Worm (Caenorhabditis elegans): ENCODE data around the gene F33G12.6.
A peak's percentile ranks its signal among the peaks of the same experiment; 100 is the strongest.

The F33G12.6 gene

DNA sequence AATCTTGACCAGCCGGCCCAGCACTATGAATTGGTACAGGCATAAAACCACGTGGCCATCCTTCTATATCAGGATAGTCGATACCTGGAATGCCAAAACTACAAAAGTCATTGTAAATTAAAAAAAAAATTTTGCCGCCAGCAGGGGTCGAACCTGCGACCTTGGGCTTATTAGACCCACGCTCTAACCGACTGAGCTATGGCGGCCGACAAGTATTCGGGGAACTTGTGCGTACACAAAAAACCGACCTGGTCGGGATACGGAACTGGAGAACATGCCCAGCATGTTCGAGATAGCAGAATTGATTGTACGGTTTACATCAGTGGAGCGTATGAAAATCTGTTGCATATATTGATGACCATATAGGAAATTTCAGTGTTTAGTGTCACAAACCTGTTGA lies 7.6 kb downstream of the F33G12.6 start (continued):
- no peak for TF ChIP-seq sox-4 (tag; optimal IDR thresholded peaks at IDR 0.05)
- no peak for TF ChIP-seq fkh-4 (tag; optimal IDR thresholded peaks at IDR 0.05; ENCODE audit: borderline replicate concordance)
- peak; percentile 38 for TF ChIP-seq unc-130 (tag; optimal IDR thresholded peaks at IDR 0.05)
- TF ChIP-seq nhr-20 (tag; optimal IDR thresholded peaks at IDR 0.05) = peak; percentile 76
- peak; percentile 52 for TF ChIP-seq dsc-1 (tag; optimal IDR thresholded peaks at IDR 0.05)
- TF ChIP-seq skn-1 (tag; optimal IDR thresholded peaks at IDR 0.05) = peak; percentile 43
- TF ChIP-seq swsn-7 (tag; optimal IDR thresholded peaks at IDR 0.05) = peak; percentile 59
- TF ChIP-seq zip-4 (GFP tag; optimal IDR thresholded peaks at IDR 0.05) = peak; percentile 32
- peak; percentile 89 for TF ChIP-seq elt-2 (tag; optimal IDR thresholded peaks at IDR 0.05)
- TF ChIP-seq nhr-11 (tag; optimal IDR thresholded peaks at IDR 0.05) = no peak
- peak; percentile 49 for TF ChIP-seq xbp-1 (tag; optimal IDR thresholded peaks at IDR 0.05)

- TF ChIP-seq tbx-2 (tag; optimal IDR thresholded peaks at IDR 0.05) = no peak
- TF ChIP-seq unc-30 (tag; optimal IDR thresholded peaks at IDR 0.05) = no peak
- TF ChIP-seq efl-3 (GFP tag; optimal IDR thresholded peaks at IDR 0.05) = no peak
- no peak for TF ChIP-seq nhr-47 (tag; optimal IDR thresholded peaks at IDR 0.05)
- TF ChIP-seq nhr-90 (tag; optimal IDR thresholded peaks at IDR 0.05; ENCODE audit: poor library complexity) = no peak
- TF ChIP-seq Y116A8C.19 (tag; optimal IDR thresholded peaks at IDR 0.05; ENCODE audit: borderline replicate concordance) = no peak
- TF ChIP-seq hlh-17 (GFP tag; optimal IDR thresholded peaks at IDR 0.05; ENCODE audit: borderline replicate concordance) = no peak
- no peak for TF ChIP-seq lin-15B (tag; optimal IDR thresholded peaks at IDR 0.05)
- no peak for TF ChIP-seq unc-86 (tag; optimal IDR thresholded peaks at IDR 0.05)
- TF ChIP-seq ceh-82 (tag; optimal IDR thresholded peaks at IDR 0.05) = no peak
- TF ChIP-seq hlh-4 (tag; optimal IDR thresholded peaks at IDR 0.05) = no peak
Measured at ce11 chrII:5058036-5058435, 8.3 kb downstream of the F33G12.6 start, which contains the start of gene C27A2.12. Gene C27A2.12, minus strand, starts transcription at chrII:5058136.

DNA sequence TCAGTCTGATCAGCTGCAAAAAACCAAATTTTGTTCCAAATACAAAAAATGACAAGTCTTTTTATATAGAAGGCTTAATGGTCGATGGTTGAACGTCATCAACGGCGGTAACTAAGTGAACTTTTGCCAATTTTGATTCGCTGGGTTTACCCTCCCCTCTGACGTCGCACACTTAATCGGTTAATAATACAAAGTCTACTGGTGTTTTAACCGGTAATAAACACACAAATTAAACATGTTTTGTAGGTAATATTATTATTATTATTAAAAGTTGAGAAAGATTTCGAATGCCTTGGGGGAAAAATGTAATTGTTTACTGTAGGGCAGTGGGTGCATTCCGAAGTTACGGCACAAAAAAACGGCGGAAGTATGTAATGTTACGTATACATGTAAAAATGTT lies 11.0 kb downstream of the F33G12.6 start, which contains the start of gene pho-12:
Gene pho-12, minus strand, starts transcription at position 101 of the 400 bp plus-strand sequence.
- TF ChIP-seq jun-1 (tag; optimal IDR thresholded peaks at IDR 0.05) (no peak), C16A3.4 (tag; optimal IDR thresholded peaks at IDR 0.05) (no peak), nhr-28 (tag; optimal IDR thresholded peaks at IDR 0.05) (no peak), nhr-71 (tag; optimal IDR thresholded peaks at IDR 0.05) (no peak), aha-1 (tag; optimal IDR thresholded peaks at IDR 0.05) (no peak), egl-27 (tag; optimal IDR thresholded peaks at IDR 0.05) (no peak)

- TF ChIP-seq unc-62 (GFP tag; optimal IDR thresholded peaks at IDR 0.05) (no peak), grh-1 (GFP tag; IDR thresholded peaks at IDR 0.05) (no peak), hpl-2 (GFP tag; optimal IDR thresholded peaks at IDR 0.05) (peak; percentile 8), lin-35 (GFP tag; optimal IDR thresholded peaks at IDR 0.05) (peak; percentile 84 to 94), nhr-77 (tag; optimal IDR thresholded peaks at IDR 0.05) (peak; percentile 62), unc-30 (tag; optimal IDR thresholded peaks at IDR 0.05) (no peak), vab-15 (tag; optimal IDR thresholded peaks at IDR 0.05) (peak; percentile 60), alr-1 (tag; optimal IDR thresholded peaks at IDR 0.05; ENCODE audit: borderline replicate concordance) (no peak), blmp-1 (tag; optimal IDR thresholded peaks at IDR 0.05) (peak; percentile 71), pqm-1 (tag; optimal IDR thresholded peaks at IDR 0.05) (no peak), nhr-11 (tag; optimal IDR thresholded peaks at IDR 0.05) (no peak), mep-1 (tag; optimal IDR thresholded peaks at IDR 0.05) (peak; percentile 69), egl-27 (tag; optimal IDR thresholded peaks at IDR 0.05) (no peak), nhr-76 (tag; optimal IDR thresholded peaks at IDR 0.05) (no peak), nhr-20 (tag; optimal IDR thresholded peaks at IDR 0.05) (peak; percentile 66), sup-37 (GFP tag; optimal IDR thresholded peaks at IDR 0.05) (no peak), lin-13 (GFP tag; optimal IDR thresholded peaks at IDR 0.05) (peak; percentile 41), nhr-19 (GFP tag; conservative IDR thresholded peaks at IDR 0.05) (peak; percentile 56), nhr-237 (tag; optimal IDR thresholded peaks at IDR 0.05) (no peak), aha-1 (tag; optimal IDR thresholded peaks at IDR 0.05) (no peak), xbp-1 (tag; optimal IDR thresholded peaks at IDR 0.05) (peak; percentile 56), lsy-2 (tag; optimal IDR thresholded peaks at IDR 0.05) (peak; percentile 71 to 94), sptf-1 (tag; optimal IDR thresholded peaks at IDR 0.05) (no peak), unc-86 (tag; optimal IDR thresholded peaks at IDR 0.05) (peak; percentile 49), ceh-82 (tag; optimal IDR thresholded peaks at IDR 0.05) (peak in 2 of 3 experiments; percentile 37 to 79), rnt-1 (tag; optimal IDR thresholded peaks at IDR 0.05) (peak; percentile 82), elt-2 (tag; optimal IDR thresholded peaks at IDR 0.05) (no peak)
Measured at ce11 chrII:5061794-5062368, 12.2 kb downstream of the F33G12.6 start, which contains the start of gene smc-5. Gene smc-5, plus strand, starts transcription at chrII:5062125.

Data from whole organism, L1 larva.